Worm (Caenorhabditis elegans) whole organism, L4/young adult: Measurements from ENCODE around the gene F45E12.5.

Experiments used
- W03F9.2 ChIP-seq: fragments of 150-350 bp; optimal IDR thresholded peaks from 2 replicates; lab custom pipeline; 2014; ENCODE audit warnings: missing biosample characterization, missing genetic modification characterization
- him-1 ChIP-seq: sonication (generic microtip); optimal IDR thresholded peaks from 2 replicates; lab custom pipeline; 2016; ENCODE audit warnings: missing genotype, missing genetic modification reagents, missing genetic modification characterization, missing compliant biosample characterization

DNA sequence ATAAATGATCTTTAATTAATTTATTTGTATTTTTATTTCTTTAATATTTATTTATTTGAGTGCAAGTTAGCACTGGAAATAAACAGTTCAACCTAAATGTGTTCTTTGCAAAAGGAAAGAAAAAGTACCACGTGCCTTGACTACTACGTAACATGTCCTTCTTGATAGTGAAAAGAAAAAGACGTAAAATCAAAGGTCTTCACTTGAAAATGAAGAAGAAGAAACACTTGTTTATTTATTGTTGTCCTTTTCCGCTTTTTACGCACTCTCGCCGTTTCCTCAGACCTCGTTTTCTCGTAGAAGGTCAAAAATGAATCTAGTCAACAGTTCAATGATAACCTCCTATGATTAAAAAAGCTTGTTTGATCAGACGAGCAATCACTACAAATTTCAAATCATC is 32.0 kb downstream of the F45E12.5 start:
- TF ChIP-seq him-1 (tag; lab: Kevin White, UChicago), result no peak
- no peak for TF ChIP-seq W03F9.2 (tag; lab: Kevin White, UChicago)
